Fruit fly (Drosophila melanogaster) whole organism, embryonic: ENCODE measurements around the gene CG14695.
A peak's percentile ranks its signal among the peaks of the same experiment; 100 is the strongest.

Source experiments
- Atf6 ChIP-seq: fragments of 200-800 bp; sonication (Bioruptor generic); IDR thresholded peaks from 2 replicates; pipeline ENCODE4 v1.3.6; 2022; ENCODE audit warnings: missing biosample characterization, missing genetic modification characterization
- CG1024 ChIP-seq: fragments of 200-800 bp; sonication (Bioruptor generic); IDR thresholded peaks from 2 replicates; pipeline ENCODE4 v1.3.6; 2022; ENCODE audit warnings: missing biosample characterization, missing genetic modification characterization
- CG10959 ChIP-seq: fragments of 200-800 bp; sonication (Bioruptor generic); IDR thresholded peaks from 2 replicates; pipeline ENCODE4 v1.3.6; 2022; ENCODE audit warnings: missing biosample characterization, missing genetic modification characterization
- CG11456 ChIP-seq: fragments of 200-800 bp; sonication (Bioruptor generic); IDR thresholded peaks from 3 replicates; pipeline ENCODE4 v1.3.6; 2022; ENCODE audit warnings: missing biosample characterization, missing genetic modification characterization
- CG12155 ChIP-seq: fragments of 200-800 bp; sonication (Bioruptor generic); optimal IDR thresholded peaks from 3 replicates; lab custom pipeline; 2016; ENCODE audit warnings: missing biosample characterization, missing genetic modification characterization
- CG13123 ChIP-seq: fragments of 200-800 bp; sonication (Bioruptor generic); optimal IDR thresholded peaks from 2 replicates; lab custom pipeline; 2016; ENCODE audit warnings: missing biosample characterization, missing genetic modification characterization
- CG1602 ChIP-seq: fragments of 200-800 bp; sonication (Bioruptor generic); optimal IDR thresholded peaks from 3 replicates; lab custom pipeline; 2016; ENCODE audit warnings: missing biosample characterization, missing genetic modification characterization
- CG16813 ChIP-seq: fragments of 200-800 bp; sonication (Bioruptor generic); IDR thresholded peaks from 3 replicates; pipeline ENCODE4 v1.3.6; 2022; ENCODE audit warnings: missing biosample characterization, missing genetic modification characterization; ENCODE audit not compliant: partially characterized antibody
- CG16815 ChIP-seq: fragments of 200-800 bp; sonication (Bioruptor generic); optimal IDR thresholded peaks from 3 replicates; lab custom pipeline; 2017; ENCODE audit warnings: missing biosample characterization, mild to moderate bottlenecking, missing genetic modification characterization
- CG1792 ChIP-seq: fragments of 200-800 bp; sonication (Bioruptor generic); optimal IDR thresholded peaks from 2 replicates; lab custom pipeline; 2016; ENCODE audit warnings: missing biosample characterization, missing genetic modification characterization
- CG2678 ChIP-seq: fragments of 200-800 bp; sonication (Bioruptor generic); optimal IDR thresholded peaks from 3 replicates; lab custom pipeline; 2019; ENCODE audit warnings: missing biosample characterization, mild to moderate bottlenecking, missing genetic modification characterization, moderate library complexity
- CG3407 ChIP-seq: fragments of 200-800 bp; sonication (Bioruptor generic); optimal IDR thresholded peaks from 2 replicates; lab custom pipeline; 2018; ENCODE audit warnings: missing biosample characterization, mild to moderate bottlenecking, missing genetic modification characterization
- CG3726 ChIP-seq: fragments of 200-800 bp; sonication (Bioruptor generic); IDR thresholded peaks from 3 replicates; pipeline ENCODE4, ENCODE4 v1.3.6; 2022; ENCODE audit warnings: missing biosample characterization, missing genetic modification characterization
- CG42726 ChIP-seq: fragments of 200-800 bp; sonication (Bioruptor generic); IDR thresholded peaks from 2 replicates; pipeline ENCODE4 v1.3.6; 2022; ENCODE audit warnings: missing biosample characterization, missing genetic modification characterization; ENCODE audit not compliant: partially characterized antibody
- CG4282 ChIP-seq: fragments of 200-800 bp; sonication (Bioruptor generic); optimal IDR thresholded peaks from 2 replicates; lab custom pipeline; 2016; ENCODE audit warnings: missing biosample characterization, missing genetic modification characterization
- CG4707 ChIP-seq: fragments of 200-800 bp; sonication (Bioruptor generic); optimal IDR thresholded peaks from 2 replicates; lab custom pipeline; 2018; ENCODE audit warnings: missing biosample characterization, mild to moderate bottlenecking, missing genetic modification characterization, moderate library complexity
- CG5245 ChIP-seq: fragments of 200-800 bp; sonication (Bioruptor generic); optimal IDR thresholded peaks from 3 replicates; lab custom pipeline; 2016; ENCODE audit warnings: missing biosample characterization, missing genetic modification characterization
- CG6765 ChIP-seq: fragments of 200-800 bp; sonication (Bioruptor generic); optimal IDR thresholded peaks from 3 replicates; lab custom pipeline; 2017; ENCODE audit warnings: missing biosample characterization, mild to moderate bottlenecking, missing genetic modification characterization
- CG8924 ChIP-seq: fragments of 200-800 bp; optimal IDR thresholded peaks from 3 replicates; lab custom pipeline; 2019; ENCODE audit warnings: missing biosample characterization, mild to moderate bottlenecking, missing genetic modification characterization, moderate library complexity
- CG9727 ChIP-seq: fragments of 200-800 bp; sonication (Bioruptor generic); optimal IDR thresholded peaks from 3 replicates; lab custom pipeline; 2017; ENCODE audit warnings: missing biosample characterization, mild to moderate bottlenecking, missing genetic modification characterization
- Dbx ChIP-seq: fragments of 200-800 bp; sonication (Bioruptor generic); IDR thresholded peaks from 3 replicates; pipeline ENCODE4 v1.3.6; 2022; ENCODE audit warnings: missing biosample characterization, missing genetic modification characterization
- E2f2 ChIP-seq: fragments of 200-800 bp; sonication (Bioruptor generic); IDR thresholded peaks from 2 replicates; pipeline ENCODE4 v1.3.6; 2022; ENCODE audit warnings: missing biosample characterization, missing genetic modification characterization
- Elba2 ChIP-seq: fragments of 200-800 bp; sonication (Bioruptor generic); optimal IDR thresholded peaks from 3 replicates; lab custom pipeline; 2016; ENCODE audit warnings: missing biosample characterization, missing genetic modification characterization
- Ets65A ChIP-seq: fragments of 200-800 bp; sonication (Bioruptor generic); peaks from one replicate; lab custom pipeline; 2016; ENCODE audit warnings: missing biosample characterization, missing genetic modification characterization
- NC2β ChIP-seq: fragments of 200-800 bp; sonication (Bioruptor generic); optimal IDR thresholded peaks from 2 replicates; lab custom pipeline; 2016; ENCODE audit warnings: missing biosample characterization, missing genetic modification characterization
- Rfx ChIP-seq: fragments of 200-800 bp; sonication (Bioruptor generic); IDR thresholded peaks from 2 replicates; pipeline ENCODE4 v1.3.6; 2022; ENCODE audit warnings: missing biosample characterization, missing genetic modification characterization
- Sox100B ChIP-seq: fragments of 200-800 bp; sonication (Bioruptor generic); optimal IDR thresholded peaks from 3 replicates; lab custom pipeline; 2018; ENCODE audit warnings: missing biosample characterization, mild to moderate bottlenecking, missing genetic modification characterization
- Sry-β ChIP-seq: fragments of 200-800 bp; sonication (Bioruptor generic); optimal IDR thresholded peaks from 2 replicates; lab custom pipeline; 2018; ENCODE audit warnings: missing biosample characterization, mild to moderate bottlenecking, missing genetic modification characterization, moderate library complexity
- Trl ChIP-seq, 3 experiments: fragments of >200 bp in 2 of 3; fragments of 200-800 bp in 1 of 3; sonication (Bioruptor generic) in 1 of 3; optimal IDR thresholded peaks; 2 replicates in 1 of 3; 3 replicates in 2 of 3; lab custom pipeline; 2016 to 2017; ENCODE audit warnings: missing biosample characterization in 1 of 3, missing genetic modification characterization in 1 of 3
- amos ChIP-seq: fragments of 200-800 bp; sonication (Bioruptor generic); IDR thresholded peaks from 2 replicates; pipeline ENCODE4 v1.3.6; 2022; ENCODE audit warnings: missing biosample characterization, missing genetic modification characterization; ENCODE audit not compliant: partially characterized antibody
- ap ChIP-seq: fragments of 200-800 bp; sonication (Bioruptor generic); IDR thresholded peaks from 2 replicates; pipeline ENCODE4 v1.3.6; 2022; ENCODE audit warnings: missing biosample characterization, missing genetic modification characterization
- cad ChIP-seq: fragments of >200 bp; optimal IDR thresholded peaks from 2 replicates; lab custom pipeline; 2017; ENCODE audit warnings: missing biosample characterization, missing genetic modification characterization
- chif ChIP-seq, 2 experiments: fragments of 200-800 bp; sonication (Bioruptor generic); optimal IDR thresholded peaks; 3 replicates each; lab custom pipeline; 2016; ENCODE audit warnings: missing biosample characterization in 2 of 2, missing genetic modification characterization in 2 of 2
- crc ChIP-seq: fragments of 200-800 bp; sonication (Bioruptor generic); optimal IDR thresholded peaks from 2 replicates; lab custom pipeline; 2016; ENCODE audit warnings: missing biosample characterization, missing genetic modification characterization
- croc ChIP-seq: fragments of 200-800 bp; sonication (Bioruptor generic); conservative IDR thresholded peaks from 3 replicates; pipeline ENCODE4 v1.3.6; 2022; ENCODE audit warnings: missing biosample characterization, missing genetic modification characterization
- dati ChIP-seq: fragments of 200-800 bp; sonication (Bioruptor generic); IDR thresholded peaks from 2 replicates; pipeline ENCODE4 v1.3.6; 2022; ENCODE audit warnings: missing biosample characterization, missing genetic modification characterization
- dmrt11E ChIP-seq: fragments of 200-800 bp; sonication (Bioruptor generic); optimal IDR thresholded peaks from 3 replicates; lab custom pipeline; 2018; ENCODE audit warnings: missing biosample characterization, mild to moderate bottlenecking, missing genetic modification characterization, moderate library complexity
- hb ChIP-seq: fragments of 200-800 bp; sonication (Bioruptor generic); IDR thresholded peaks from 3 replicates; pipeline ENCODE4 v1.3.6; 2022; ENCODE audit warnings: missing biosample characterization, missing genetic modification characterization; ENCODE audit not compliant: partially characterized antibody
- ind ChIP-seq: fragments of 200-800 bp; sonication (Bioruptor generic); optimal IDR thresholded peaks from 3 replicates; lab custom pipeline; 2016; ENCODE audit warnings: missing biosample characterization, missing genetic modification characterization
- insv ChIP-seq, 2 experiments: fragments of 200-800 bp; sonication (Bioruptor generic); optimal IDR thresholded peaks; 3 replicates each; lab custom pipeline; 2016 to 2018; ENCODE audit warnings: missing biosample characterization in 2 of 2, missing genetic modification characterization in 2 of 2
- kah ChIP-seq: fragments of 200-800 bp; sonication (Bioruptor generic); optimal IDR thresholded peaks from 2 replicates; lab custom pipeline; 2018; ENCODE audit warnings: missing biosample characterization, mild to moderate bottlenecking, missing genetic modification characterization
- knrl ChIP-seq: fragments of 200-800 bp; sonication (Bioruptor generic); IDR thresholded peaks from 3 replicates; pipeline ENCODE4 v1.3.6; 2022; ENCODE audit warnings: missing biosample characterization, missing genetic modification characterization; ENCODE audit not compliant: partially characterized antibody
- org-1 ChIP-seq: fragments of 200-800 bp; sonication (Bioruptor generic); optimal IDR thresholded peaks from 2 replicates; lab custom pipeline; 2017; ENCODE audit warnings: missing biosample characterization, missing genetic modification characterization
- pan ChIP-seq, 4 experiments: fragments of >200 bp in 3 of 4; fragments of 200-800 bp in 1 of 4; sonication (Bioruptor generic) in 1 of 4; optimal IDR thresholded peaks in 3 of 4; IDR thresholded peaks in 1 of 4; 2 replicates each; pipeline versions ENCODE4 v1.3.6 to Lab custom; 2017 to 2022; ENCODE audit warnings: missing biosample characterization in 2 of 4, missing genetic modification characterization in 2 of 4, mixed read lengths in 1 of 4
- peb ChIP-seq: fragments of 200-800 bp; sonication (Bioruptor generic); IDR thresholded peaks from 2 replicates; pipeline ENCODE4 v1.3.6; 2022; ENCODE audit warnings: missing biosample characterization, missing genetic modification characterization
- pho ChIP-seq: fragments of 200-800 bp; sonication (Bioruptor generic); optimal IDR thresholded peaks from 2 replicates; lab custom pipeline; 2016; ENCODE audit warnings: missing biosample characterization, missing genetic modification characterization
- ranshi ChIP-seq: fragments of 200-800 bp; sonication (Bioruptor generic); IDR thresholded peaks from 2 replicates; pipeline ENCODE4 v1.3.6; 2022; ENCODE audit warnings: missing biosample characterization, missing genetic modification characterization
- scrt ChIP-seq: fragments of 200-800 bp; sonication (Bioruptor generic); optimal IDR thresholded peaks from 2 replicates; lab custom pipeline; 2018; ENCODE audit warnings: missing biosample characterization, mild to moderate bottlenecking, missing genetic modification characterization, moderate library complexity
- unpg ChIP-seq: fragments of 200-800 bp; sonication (Bioruptor generic); optimal IDR thresholded peaks from 3 replicates; lab custom pipeline; 2018; ENCODE audit warnings: missing biosample characterization, mild to moderate bottlenecking, missing genetic modification characterization, moderate library complexity
- wek ChIP-seq: fragments of 200-800 bp; sonication (Bioruptor generic); optimal IDR thresholded peaks from 3 replicates; lab custom pipeline; 2018; ENCODE audit warnings: missing biosample characterization, mild to moderate bottlenecking, missing genetic modification characterization, moderate library complexity

CG14695 gene

DNA sequence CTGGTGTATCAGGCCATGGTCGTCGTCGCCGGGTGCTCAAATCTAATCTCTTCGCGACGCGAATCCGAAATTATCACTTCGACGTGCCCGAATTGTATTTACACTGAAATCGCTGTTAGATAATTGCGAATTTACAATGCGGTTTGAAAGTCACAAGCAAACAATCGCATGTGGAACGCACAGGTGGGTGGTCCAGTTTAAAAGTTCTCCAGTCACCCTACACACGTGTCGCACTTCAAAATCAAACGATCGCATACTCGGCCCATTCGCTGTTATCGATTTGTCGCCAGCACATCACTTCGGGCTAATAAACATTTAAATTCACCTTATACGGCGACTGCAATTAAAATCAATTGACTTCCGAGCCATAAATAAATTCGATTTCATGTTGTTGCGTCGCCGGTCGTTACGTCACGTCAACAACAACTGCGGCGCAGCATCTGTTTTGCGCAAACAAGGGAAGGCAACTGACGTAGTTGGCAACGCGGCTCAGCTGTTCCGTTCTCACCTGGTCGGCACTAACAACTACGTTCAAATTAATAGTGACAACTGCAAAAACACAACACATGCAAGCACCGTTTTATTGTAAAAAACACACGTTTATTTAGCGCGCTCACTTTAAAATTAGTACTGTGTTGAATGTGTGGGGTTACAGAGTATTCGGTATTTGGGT, 16.2 kb downstream of the CG14695 start, which contains the start of gene CG6574 (continued):
- TF ChIP-seq CG42726 (GFP tag; lab: Robert Waterston, UW): no peak
- TF ChIP-seq CG11456 (GFP tag; lab: Robert Waterston, UW): no peak
- TF ChIP-seq knrl (GFP tag; lab: Robert Waterston, UW): no peak
- no peak for TF ChIP-seq Sox100B
- TF ChIP-seq CG3407 (GFP tag; lab: Kevin White, UChicago): no peak
- TF ChIP-seq scrt (GFP tag; lab: Kevin White, UChicago): no peak
- no peak for TF ChIP-seq croc (GFP tag; lab: Robert Waterston, UW)
- no peak for TF ChIP-seq pan (optimal IDR thresholded peaks at IDR 0.05; lab: Kevin White, UChicago)
- TF ChIP-seq pan (GFP tag; optimal IDR thresholded peaks at IDR 0.05 in 1 of 2, IDR thresholded peaks at IDR 0.05 in 1 of 2): no peak
- no peak for TF ChIP-seq dmrt11E (tag; lab: Kevin White, UChicago)
- no peak for TF ChIP-seq CG6765
- TF ChIP-seq Atf6 (GFP tag; lab: Robert Waterston, UW): no peak
- TF ChIP-seq CG2678: no peak
- TF ChIP-seq Rfx (GFP tag; lab: Robert Waterston, UW): no peak
- TF ChIP-seq CG16815 (GFP tag; lab: Kevin White, UChicago): no peak
- no peak for TF ChIP-seq CG3726 (GFP tag; lab: Robert Waterston, UW)
- TF ChIP-seq E2f2 (GFP tag; lab: Robert Waterston, UW): peak; percentile 15; the same call in 1 of the 2 replicates
- no peak for TF ChIP-seq CG1024 (GFP tag; lab: Robert Waterston, UW)
- no peak for TF ChIP-seq insv (GFP tag; optimal IDR thresholded peaks at IDR 0.05; lab: Kevin White, UChicago)
- no peak for TF ChIP-seq CG10959
- TF ChIP-seq kah (GFP tag; lab: Kevin White, UChicago): peak; percentile 45
- TF ChIP-seq Dbx (GFP tag; lab: Robert Waterston, UW): no peak
- no peak for TF ChIP-seq pho (GFP tag; lab: Kevin White, UChicago)
- TF ChIP-seq hb (GFP tag; lab: Robert Waterston, UW): no peak
- TF ChIP-seq ranshi (GFP tag; lab: Robert Waterston, UW): no peak
- TF ChIP-seq CG1792 (GFP tag; lab: Kevin White, UChicago): no peak
- no peak for TF ChIP-seq crc
- TF ChIP-seq unpg (GFP tag; lab: Kevin White, UChicago): no peak
- no peak for TF ChIP-seq Trl (optimal IDR thresholded peaks at IDR 0.05; lab: Kevin White, UChicago)
- TF ChIP-seq Trl (GFP tag; optimal IDR thresholded peaks at IDR 0.05; lab: Kevin White, UChicago): no peak
- no peak for TF ChIP-seq ap (GFP tag; lab: Robert Waterston, UW)
- TF ChIP-seq wek (GFP tag; lab: Kevin White, UChicago): peak; percentile 2
- no peak for TF ChIP-seq amos (GFP tag; lab: Robert Waterston, UW)
- TF ChIP-seq ind (GFP tag; lab: Kevin White, UChicago): peak; percentile 6
- TF ChIP-seq CG1602: no peak
- no peak for TF ChIP-seq cad (GFP tag; lab: Kevin White, UChicago)
- TF ChIP-seq CG4282 (GFP tag; lab: Kevin White, UChicago): no peak
- no peak for TF ChIP-seq NC2β (GFP tag; lab: Kevin White, UChicago)
- no peak for TF ChIP-seq Sry-β (GFP tag; lab: Kevin White, UChicago)
- TF ChIP-seq CG16813 (GFP tag; lab: Robert Waterston, UW): no peak
- no peak for TF ChIP-seq Elba2 (GFP tag; lab: Kevin White, UChicago)
- TF ChIP-seq Ets65A (GFP tag; lab: Kevin White, UChicago): no peak
- no peak for TF ChIP-seq peb (GFP tag; lab: Robert Waterston, UW)
- TF ChIP-seq CG4707 (GFP tag; lab: Kevin White, UChicago): no peak
- no peak for TF ChIP-seq CG12155 (GFP tag; lab: Kevin White, UChicago)
- TF ChIP-seq chif (GFP tag; optimal IDR thresholded peaks at IDR 0.05; lab: Kevin White, UChicago): no peak
- TF ChIP-seq CG13123 (GFP tag; lab: Kevin White, UChicago): no peak
- TF ChIP-seq CG5245 (GFP tag; lab: Kevin White, UChicago): no peak
- TF ChIP-seq CG9727: no peak
- TF ChIP-seq CG8924 (tag; lab: Kevin White, UChicago): peak; percentile 5
- TF ChIP-seq org-1 (GFP tag; lab: Kevin White, UChicago): peak; percentile 18
- TF ChIP-seq dati (GFP tag; lab: Robert Waterston, UW): no peak
